Worm (Caenorhabditis elegans): ENCODE data around the gene F54F12.2.

DNA sequence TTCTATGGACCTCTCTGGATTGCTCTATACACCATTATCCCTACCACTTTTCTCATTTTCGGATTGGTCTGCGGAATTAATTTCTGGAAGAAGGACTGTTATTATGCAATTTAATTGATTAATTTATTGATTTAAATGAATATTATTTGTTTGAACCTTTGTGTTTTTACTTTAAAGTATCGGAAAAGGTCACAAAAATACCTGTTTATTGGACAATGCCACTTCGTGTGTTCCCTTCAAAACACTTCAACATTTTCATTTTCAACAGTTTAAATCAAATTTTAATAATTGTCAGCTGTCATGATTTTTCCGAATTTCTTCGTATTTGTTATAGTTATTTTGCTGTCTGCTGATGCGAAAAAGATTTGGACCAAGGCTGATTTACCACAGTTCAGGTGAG lies 48.8 kb upstream of the F54F12.2 start, which contains the start of gene ZK1010.12:
- TF ChIP-seq nhr-77 (tag; optimal IDR thresholded peaks at IDR 0.05) (no peak), nhr-237 (tag; optimal IDR thresholded peaks at IDR 0.05) (no peak), nhr-11 (tag; optimal IDR thresholded peaks at IDR 0.05) (no peak), elt-2 (tag; optimal IDR thresholded peaks at IDR 0.05) (no peak), snpc-4 (tag; optimal IDR thresholded peaks at IDR 0.05) (no peak), pha-4 (tag; optimal IDR thresholded peaks at IDR 0.05) (no peak), ceh-28 (tag; optimal IDR thresholded peaks at IDR 0.05) (no peak), ama-1 (optimal IDR thresholded peaks at IDR 0.05) (no peak), lin-15B (tag; optimal IDR thresholded peaks at IDR 0.05) (no peak)

All from whole organism, L3 larva.